Worm (Caenorhabditis elegans) whole organism, young adult: ENCODE results near the gene klo-1.

Source experiments
- D2030.7 ChIP-seq: fragments of 200-800 bp; sonication (Bioruptor generic); IDR thresholded peaks from 2 replicates; pipeline ENCODE4 v1.3.6; 2022; ENCODE audit warnings: missing genetic modification reagents, missing genetic modification characterization, missing compliant biosample characterization
- F39B2.1 ChIP-seq: fragments of 200-800 bp; sonication (Bioruptor generic); IDR thresholded peaks from 2 replicates; pipeline ENCODE4 v1.3.6; 2022; ENCODE audit warnings: missing genetic modification reagents, missing genetic modification characterization, missing compliant biosample characterization
- akir-1 ChIP-seq: fragments of 200-800 bp; sonication (Bioruptor generic); optimal IDR thresholded peaks from 2 replicates; lab custom pipeline; 2018; ENCODE audit warnings: mild to moderate bottlenecking, missing genetic modification characterization, moderate library complexity, missing compliant biosample characterization
- bed-2 ChIP-seq: fragments of 200-800 bp; sonication (Bioruptor generic); IDR thresholded peaks from 2 replicates; pipeline ENCODE4 v1.3.6; 2022; ENCODE audit warnings: missing genetic modification reagents, missing genetic modification characterization, missing compliant biosample characterization
- ceh-79 ChIP-seq: sonication (generic microtip); optimal IDR thresholded peaks from 2 replicates; lab custom pipeline; 2017; ENCODE audit warnings: mild to moderate bottlenecking, missing genetic modification characterization, missing compliant biosample characterization
- snpc-4 ChIP-seq, 5 experiments: fragments of 150-350 bp in 1 of 5; sonication (generic microtip) in 4 of 5; optimal IDR thresholded peaks; 2 replicates each; lab custom pipeline; 2014 to 2018; ENCODE audit warnings: missing genetic modification characterization in 5 of 5, missing biosample characterization in 3 of 5, antibody characterized with exemption in 2 of 5, mild to moderate bottlenecking in 2 of 5, missing compliant biosample characterization in 2 of 5, missing genotype in 2 of 5, moderate library complexity in 2 of 5, missing genetic modification reagents in 1 of 5
- tbx-9 ChIP-seq: sonication (generic microtip); optimal IDR thresholded peaks from 2 replicates; lab custom pipeline; 2016; ENCODE audit warnings: borderline replicate concordance, missing genetic modification characterization, inconsistent platforms, missing compliant biosample characterization

DNA sequence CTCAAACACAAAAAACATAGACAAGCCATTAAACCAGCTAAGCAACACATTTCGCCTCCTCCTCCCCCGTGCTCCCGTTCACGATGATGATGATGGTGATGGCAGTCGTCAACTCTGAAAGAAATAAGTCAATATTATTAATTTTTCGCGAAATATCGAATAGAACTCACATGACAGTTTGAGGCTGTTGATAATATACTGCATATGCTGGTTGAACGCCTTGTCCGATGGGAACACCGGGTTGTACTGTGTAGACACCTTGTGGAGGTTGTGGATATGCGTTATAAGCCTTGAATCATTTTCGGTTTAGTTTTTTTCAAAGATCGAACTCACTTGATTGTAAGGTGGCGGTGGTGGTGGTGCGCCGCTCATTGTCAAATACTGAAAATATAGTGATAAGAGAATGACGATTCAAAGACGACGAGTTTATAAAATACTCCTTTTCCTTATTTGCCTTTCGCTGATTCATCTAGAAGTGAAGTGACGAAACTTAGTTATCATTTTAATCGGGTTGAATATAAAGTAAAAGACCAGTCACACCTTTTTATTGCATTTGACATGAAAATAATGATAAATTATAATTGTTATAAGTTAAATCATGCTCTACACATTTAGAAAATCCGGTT lies 43.9 kb upstream of the klo-1 start, which contains the start of gene C33H5.13:
- TF ChIP-seq snpc-4 (GFP tag; optimal IDR thresholded peaks at IDR 0.05; lab: Kevin White, UChicago) = no peak
- TF ChIP-seq snpc-4 (tag; optimal IDR thresholded peaks at IDR 0.05; lab: Kevin White, UChicago) = no peak
- TF ChIP-seq bed-2 (GFP tag; lab: Robert Waterston, UW) = no peak
- TF ChIP-seq tbx-9 (tag; lab: Kevin White, UChicago) = no peak
- no peak for TF ChIP-seq D2030.7
- TF ChIP-seq akir-1 = no peak
- TF ChIP-seq F39B2.1 = no peak
- TF ChIP-seq ceh-79 (tag; lab: Kevin White, UChicago) = no peak
